Fruit fly (Drosophila melanogaster) whole organism: ENCODE results near the gene Lim3.

Experiments
- Dll ChIP-seq: fragments of >200 bp; optimal IDR thresholded peaks from 2 replicates; lab custom pipeline; 2017
- pan ChIP-seq: fragments of >200 bp; optimal IDR thresholded peaks from 2 replicates; lab custom pipeline; 2017
- usp ChIP-seq: fragments of >200 bp; optimal IDR thresholded peaks from 2 replicates; lab custom pipeline; 2017; ENCODE audit warnings: missing biosample characterization, missing genetic modification characterization, mixed read lengths

DNA sequence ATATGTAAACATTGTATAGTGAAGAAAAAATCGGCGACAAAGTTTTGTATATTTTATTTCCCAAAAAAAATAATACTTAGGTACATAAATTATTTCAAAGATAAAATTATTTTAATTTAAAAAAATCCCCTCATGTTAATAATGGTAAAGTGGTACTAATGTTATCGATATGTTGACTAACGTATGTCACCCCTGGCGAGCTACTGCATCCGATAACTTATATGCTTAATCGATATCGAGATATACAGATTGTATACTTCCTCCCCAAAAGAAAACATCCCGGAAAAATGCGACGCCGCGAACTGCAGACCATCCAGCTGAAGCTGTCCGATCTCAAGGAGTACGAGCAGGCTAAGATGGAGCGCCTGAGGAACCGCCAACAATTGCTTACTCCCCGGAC lies 43.5 kb downstream of the Lim3 start, which contains the start of gene CG17343:
- TF ChIP-seq usp (GFP tag; lab: Kevin White, UChicago) (no peak), pan (lab: Kevin White, UChicago) (no peak), Dll (lab: Kevin White, UChicago) (no peak)
